Worm (Caenorhabditis elegans): ENCODE data around the gene ZC262.7.
A peak's percentile ranks its signal among the peaks of the same experiment; 100 is the strongest.

DNA sequence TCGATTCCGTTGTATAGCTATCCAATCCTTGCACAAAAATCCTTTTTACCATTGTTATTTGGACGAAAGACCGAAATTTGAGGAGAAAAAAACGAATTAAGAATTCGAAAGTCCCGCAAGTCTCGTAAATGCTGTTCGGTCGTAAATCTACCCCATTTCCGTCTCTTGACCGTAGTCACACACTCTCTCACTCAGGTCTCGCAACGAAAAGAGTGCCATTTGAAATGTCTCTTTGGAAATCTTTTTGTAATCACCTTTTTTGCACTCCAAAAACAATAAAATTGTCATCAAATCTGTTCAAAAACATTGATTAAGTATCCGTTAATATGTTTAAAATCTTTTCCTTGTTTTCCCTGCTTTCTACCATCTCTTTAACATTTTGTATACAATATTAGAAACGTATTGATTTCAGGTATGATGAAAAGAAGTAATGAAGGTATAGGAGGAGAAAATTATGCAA lies 14.1 kb upstream of the ZC262.7 start, which contains the start of the genes R05D3.8 and rfp-1:
- TF ChIP-seq K11D2.4 (GFP tag; IDR thresholded peaks at IDR 0.05) (no peak), F52B5.7 (tag; optimal IDR thresholded peaks at IDR 0.05) (no peak), him-1 (tag; optimal IDR thresholded peaks at IDR 0.05) (no peak), nfya-1 (tag; optimal IDR thresholded peaks at IDR 0.05; ENCODE audit: borderline replicate concordance, insufficient read depth) (no peak), ama-1 (optimal IDR thresholded peaks at IDR 0.05) (no peak), ama-1 (GFP tag; optimal IDR thresholded peaks at IDR 0.05) (peak in 1 of 2 experiments; percentile 14)
